Worm (Caenorhabditis elegans) whole organism, L1 larva: Measurements from ENCODE around the gene F23H11.2.
A peak's percentile ranks its signal among the peaks of the same experiment; 100 is the strongest.

Experiments
- C16A3.4 ChIP-seq: fragments of 150-350 bp; optimal IDR thresholded peaks from 2 replicates; lab custom pipeline; 2014; ENCODE audit warnings: missing biosample characterization, missing genetic modification characterization
- F16B12.6 ChIP-seq: fragments of 150-350 bp; optimal IDR thresholded peaks from 2 replicates; lab custom pipeline; 2014; ENCODE audit warnings: missing biosample characterization, missing genetic modification characterization
- blmp-1 ChIP-seq: fragments of 150-350 bp; optimal IDR thresholded peaks from 2 replicates; lab custom pipeline; 2014; ENCODE audit warnings: missing biosample characterization, missing genetic modification characterization
- ceh-63 ChIP-seq: fragments of 200-800 bp; sonication (Bioruptor generic); optimal IDR thresholded peaks from 2 replicates; lab custom pipeline; 2018; ENCODE audit warnings: mild to moderate bottlenecking, missing genetic modification characterization, missing compliant biosample characterization
- ceh-82 ChIP-seq, 3 experiments: fragments of 150-350 bp in 1 of 3; sonication (generic microtip) in 2 of 3; optimal IDR thresholded peaks; 2 replicates each; lab custom pipeline; 2014 to 2017; ENCODE audit warnings: missing biosample characterization in 3 of 3, missing genetic modification characterization in 3 of 3
- ces-1 ChIP-seq: fragments of 150-350 bp; optimal IDR thresholded peaks from 2 replicates; lab custom pipeline; 2014; ENCODE audit warnings: missing biosample characterization, missing genetic modification reagents, missing genetic modification characterization
- dpl-1 ChIP-seq, 3 experiments: fragments of 150-350 bp in 2 of 3; sonication (generic microtip) in 1 of 3; optimal IDR thresholded peaks; 2 replicates each; lab custom pipeline; 2014 to 2017; ENCODE audit warnings: missing biosample characterization in 3 of 3, missing genetic modification characterization in 3 of 3, missing genetic modification reagents in 3 of 3
- dsc-1 ChIP-seq: sonication (generic microtip); optimal IDR thresholded peaks from 2 replicates; lab custom pipeline; 2016; ENCODE audit warnings: mild to moderate bottlenecking, missing genetic modification characterization, missing compliant biosample characterization
- efl-1 ChIP-seq, 4 experiments: fragments of 150-350 bp; optimal IDR thresholded peaks in 3 of 4; peaks in 1 of 4; 1 replicate in 1 of 4; 2 replicates in 3 of 4; lab custom pipeline; 2014; ENCODE audit warnings: missing biosample characterization in 2 of 4, missing genetic modification characterization in 2 of 4, missing genetic modification reagents in 2 of 4
- ets-5 ChIP-seq: fragments of 200-800 bp; sonication (Bioruptor generic); IDR thresholded peaks from 2 replicates; pipeline ENCODE4 v1.3.6; 2022; ENCODE audit warnings: missing genetic modification characterization, missing compliant biosample characterization
- fkh-8 ChIP-seq: sonication (generic microtip); optimal IDR thresholded peaks from 2 replicates; lab custom pipeline; 2016; ENCODE audit warnings: mild to moderate bottlenecking, missing genetic modification characterization, missing compliant biosample characterization
- fos-1 ChIP-seq: fragments of 150-350 bp; optimal IDR thresholded peaks from 2 replicates; lab custom pipeline; 2014; ENCODE audit warnings: missing biosample characterization, missing genetic modification characterization
- irx-1 ChIP-seq: sonication (generic microtip); optimal IDR thresholded peaks from 2 replicates; lab custom pipeline; 2016; ENCODE audit warnings: missing genetic modification characterization, missing compliant biosample characterization
- isw-1 ChIP-seq: fragments of 200-800 bp; sonication (Bioruptor generic); IDR thresholded peaks from 2 replicates; pipeline ENCODE4 v1.3.6; 2022; ENCODE audit warnings: missing genetic modification characterization, missing compliant biosample characterization
- jun-1 ChIP-seq: fragments of 150-350 bp; optimal IDR thresholded peaks from 2 replicates; lab custom pipeline; 2014; ENCODE audit warnings: missing biosample characterization, missing genetic modification reagents, missing genetic modification characterization
- lin-14 ChIP-seq: fragments of 200-800 bp; sonication (Bioruptor generic); optimal IDR thresholded peaks from 2 replicates; lab custom pipeline; 2018; ENCODE audit warnings: mild to moderate bottlenecking, missing genetic modification characterization, moderate library complexity, missing compliant biosample characterization
- lin-15B ChIP-seq: fragments of 150-350 bp; sonication (generic microtip); optimal IDR thresholded peaks from 3 replicates; lab custom pipeline; 2014; ENCODE audit warnings: missing biosample characterization, missing genetic modification characterization
- lin-35 ChIP-seq, 2 experiments: fragments of 150-350 bp; optimal IDR thresholded peaks; 2 replicates each; lab custom pipeline; 2014; ENCODE audit warnings: missing biosample characterization in 2 of 2, missing genetic modification characterization in 2 of 2, missing genetic modification reagents in 2 of 2
- lsy-2 ChIP-seq, 2 experiments: fragments of 150-350 bp; optimal IDR thresholded peaks; 2 replicates each; lab custom pipeline; 2014; ENCODE audit warnings: missing biosample characterization in 2 of 2, missing genetic modification characterization in 2 of 2
- mdl-1 ChIP-seq, 2 experiments: fragments of 150-350 bp; optimal IDR thresholded peaks; 2 replicates each; lab custom pipeline; 2014 to 2017; ENCODE audit warnings: missing biosample characterization in 2 of 2, missing genetic modification characterization in 2 of 2, inconsistent platforms in 1 of 2
- nhr-11 ChIP-seq: fragments of 150-350 bp; optimal IDR thresholded peaks from 2 replicates; lab custom pipeline; 2014; ENCODE audit warnings: missing biosample characterization, missing genetic modification characterization
- nhr-19 ChIP-seq: fragments of 200-800 bp; sonication (Bioruptor generic); conservative IDR thresholded peaks from 2 replicates; pipeline ENCODE4 v1.3.6; 2022; ENCODE audit warnings: missing genetic modification characterization, missing compliant biosample characterization
- nhr-20 ChIP-seq: sonication (generic microtip); optimal IDR thresholded peaks from 2 replicates; lab custom pipeline; 2016; ENCODE audit warnings: mild to moderate bottlenecking, missing genetic modification characterization, missing compliant biosample characterization
- nhr-71 ChIP-seq: sonication (generic microtip); optimal IDR thresholded peaks from 2 replicates; lab custom pipeline; 2016; ENCODE audit warnings: mild to moderate bottlenecking, missing genetic modification characterization, moderate library complexity, missing compliant biosample characterization
- nhr-76 ChIP-seq: sonication (generic microtip); optimal IDR thresholded peaks from 2 replicates; lab custom pipeline; 2017; ENCODE audit warnings: missing biosample characterization, missing genetic modification characterization
- pax-3 ChIP-seq: fragments of 200-800 bp; sonication (Bioruptor generic); optimal IDR thresholded peaks from 2 replicates; lab custom pipeline; 2018; ENCODE audit warnings: mild to moderate bottlenecking, missing genetic modification characterization, moderate library complexity, missing compliant biosample characterization
- skn-1 ChIP-seq: fragments of 150-350 bp; optimal IDR thresholded peaks from 2 replicates; lab custom pipeline; 2014; ENCODE audit warnings: missing biosample characterization, missing genetic modification characterization
- sox-4 ChIP-seq: sonication (generic microtip); optimal IDR thresholded peaks from 2 replicates; lab custom pipeline; 2016; ENCODE audit warnings: missing genetic modification characterization, missing compliant biosample characterization
- sptf-1 ChIP-seq: fragments of 150-350 bp; optimal IDR thresholded peaks from 2 replicates; lab custom pipeline; 2014; ENCODE audit warnings: missing biosample characterization, missing genetic modification characterization
- swsn-7 ChIP-seq: sonication (generic microtip); optimal IDR thresholded peaks from 2 replicates; lab custom pipeline; 2016; ENCODE audit warnings: missing genetic modification characterization, missing compliant biosample characterization
- unc-62 ChIP-seq: fragments of 150-350 bp; optimal IDR thresholded peaks from 2 replicates; lab custom pipeline; 2014; ENCODE audit warnings: missing biosample characterization, missing genetic modification reagents, missing genetic modification characterization
- zag-1 ChIP-seq: fragments of 150-350 bp; optimal IDR thresholded peaks from 2 replicates; lab custom pipeline; 2014; ENCODE audit warnings: missing biosample characterization, missing genetic modification characterization
- ztf-11 ChIP-seq, 2 experiments: sonication (generic microtip); optimal IDR thresholded peaks; 2 replicates each; lab custom pipeline; 2016 to 2017; ENCODE audit warnings: missing genetic modification characterization in 2 of 2, missing biosample characterization in 1 of 2, missing compliant biosample characterization in 1 of 2

F23H11.2 gene

ce11 chrIII:861819-862356 lies 33.7 kb upstream of the F23H11.2 start, which contains the start of gene arx-4:
arx-4 (plus strand) TSS chrIII:862306.
- TF ChIP-seq lin-35 (GFP tag; optimal IDR thresholded peaks at IDR 0.05; lab: Kevin White, UChicago) (peak in 1 of 2 experiments; percentile 26), blmp-1 (tag; lab: Kevin White, UChicago) (peak; percentile 66), skn-1 (tag; lab: Kevin White, UChicago) (peak; percentile 41), ets-5 (no peak), nhr-71 (tag; lab: Kevin White, UChicago) (peak; percentile 11), isw-1 (GFP tag; lab: Robert Waterston, UW) (no peak), F16B12.6 (no peak), irx-1 (peak; percentile 8), fos-1 (tag; lab: Kevin White, UChicago) (peak; percentile 10), dpl-1 (GFP tag; optimal IDR thresholded peaks at IDR 0.05; lab: Kevin White, UChicago) (peak in 1 of 3 experiments; percentile 26), nhr-20 (tag; lab: Kevin White, UChicago) (peak; percentile 13), efl-1 (optimal IDR thresholded peaks at IDR 0.05; lab: Kevin White, UChicago) (no peak), efl-1 (GFP tag; optimal IDR thresholded peaks at IDR 0.05 in 1 of 2; lab: Kevin White, UChicago) (peak; percentile 16 to 84)

- TF ChIP-seq sptf-1 (no peak), ztf-11 (tag; optimal IDR thresholded peaks at IDR 0.05; lab: Kevin White, UChicago) (peak in 1 of 2 experiments; percentile 45)
- TF ChIP-seq, all 84 proteins: peak for 1
Observed at ce11 chrIII:868866-869265, 26.7 kb upstream of the F23H11.2 start.

- TF ChIP-seq efl-1 (optimal IDR thresholded peaks at IDR 0.05; lab: Kevin White, UChicago) (no peak), efl-1 (GFP tag; optimal IDR thresholded peaks at IDR 0.05 in 1 of 2; lab: Kevin White, UChicago) (peak in 1 of 2 experiments; percentile 73), nhr-11 (tag; lab: Kevin White, UChicago) (no peak)
Observed at ce11 chrIII:869869-870268, 25.7 kb upstream of the F23H11.2 start, which contains the start of gene T24C4.2. T24C4.2 (minus strand) TSS chrIII:869969.

ce11 chrIII:870555-870954 lies 25.0 kb upstream of the F23H11.2 start:
- TF ChIP-seq nhr-20 (tag; lab: Kevin White, UChicago) (no peak), zag-1 (tag; lab: Kevin White, UChicago) (no peak), nhr-71 (tag; lab: Kevin White, UChicago) (no peak), pax-3 (tag; lab: Kevin White, UChicago) (no peak), lsy-2 (tag; optimal IDR thresholded peaks at IDR 0.05; lab: Kevin White, UChicago) (no peak), jun-1 (tag; lab: Kevin White, UChicago) (no peak), C16A3.4 (tag; lab: Kevin White, UChicago) (no peak), mdl-1 (tag; optimal IDR thresholded peaks at IDR 0.05; lab: Kevin White, UChicago) (no peak), lin-14 (GFP tag; lab: Kevin White, UChicago) (no peak), unc-62 (GFP tag; lab: Kevin White, UChicago) (no peak), ceh-82 (tag; optimal IDR thresholded peaks at IDR 0.05; lab: Kevin White, UChicago) (no peak)
- TF ChIP-seq, all 84 proteins: peak for 0

- TF ChIP-seq fkh-8 (tag; lab: Kevin White, UChicago) (peak; percentile 23), nhr-76 (tag; lab: Kevin White, UChicago) (no peak), sox-4 (tag; lab: Kevin White, UChicago) (peak; percentile 28), swsn-7 (tag; lab: Kevin White, UChicago) (no peak), dsc-1 (tag; lab: Kevin White, UChicago) (peak; percentile 72)
- TF ChIP-seq, all 84 proteins: peak for 3
Observed at ce11 chrIII:872373-872772, 23.2 kb upstream of the F23H11.2 start, which contains the start of the genes T24C4.3 and clc-20. T24C4.3 (minus strand) TSS chrIII:872473. clc-20 (plus strand) TSS chrIII:872583.

- no peak for TF ChIP-seq nhr-19 (GFP tag; lab: Robert Waterston, UW)
- TF ChIP-seq ceh-63 (GFP tag; lab: Kevin White, UChicago) = no peak
- no peak for TF ChIP-seq ces-1 (GFP tag; lab: Kevin White, UChicago)
- TF ChIP-seq nhr-76 (tag; lab: Kevin White, UChicago) = no peak
- TF ChIP-seq lin-15B (tag; lab: Kevin White, UChicago) = no peak
- no peak for TF ChIP-seq sptf-1
- TF ChIP-seq dpl-1 (GFP tag; optimal IDR thresholded peaks at IDR 0.05; lab: Kevin White, UChicago) = no peak
- TF ChIP-seq ztf-11 (tag; optimal IDR thresholded peaks at IDR 0.05; lab: Kevin White, UChicago) = no peak
- TF ChIP-seq efl-1 (optimal IDR thresholded peaks at IDR 0.05; lab: Kevin White, UChicago) = no peak
- no peak for TF ChIP-seq efl-1 (GFP tag; optimal IDR thresholded peaks at IDR 0.05 in 1 of 2; lab: Kevin White, UChicago)
Observed at ce11 chrIII:873432-873831, 22.1 kb upstream of the F23H11.2 start, which contains the start of gene clc-19. clc-19 (minus strand) TSS chrIII:873566.
